Worm (Caenorhabditis elegans): ENCODE data around the gene mml-1.

DNA sequence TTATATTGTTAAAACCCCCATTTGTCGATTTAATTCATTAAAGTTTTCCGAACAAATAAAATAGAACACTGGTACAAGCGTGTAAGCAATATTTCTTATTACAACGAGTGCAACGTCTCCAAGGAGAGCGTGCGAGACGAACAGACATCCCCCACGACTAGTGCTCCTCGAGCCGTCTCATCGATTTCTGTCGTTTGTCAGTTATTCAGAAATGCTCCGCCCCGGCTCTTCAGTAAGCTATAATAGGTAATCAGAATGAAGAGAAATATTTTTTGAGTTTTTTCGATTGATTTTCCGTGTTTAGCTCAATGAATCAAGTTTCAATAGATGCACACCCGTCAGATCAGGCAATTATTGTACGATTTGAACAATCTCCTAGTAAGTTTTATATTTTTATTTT lies 35.8 kb downstream of the mml-1 start, which contains the start of gene kap-1:
- TF ChIP-seq snpc-4 (tag; optimal IDR thresholded peaks at IDR 0.05) (no peak), fos-1 (tag; optimal IDR thresholded peaks at IDR 0.05) (no peak), ceh-82 (tag; optimal IDR thresholded peaks at IDR 0.05) (no peak), blmp-1 (tag; optimal IDR thresholded peaks at IDR 0.05) (no peak), ceh-8 (GFP tag; optimal IDR thresholded peaks at IDR 0.05) (no peak), grh-1 (GFP tag; IDR thresholded peaks at IDR 0.05) (no peak), dpl-1 (GFP tag; optimal IDR thresholded peaks at IDR 0.05) (no peak), elt-3 (tag; optimal IDR thresholded peaks at IDR 0.05) (no peak)
